Fruit fly (Drosophila melanogaster) whole organism, embryonic: ENCODE results near the gene Sec63.
A peak's percentile ranks its signal among the peaks of the same experiment; 100 is the strongest.

ENCODE experiments used
- Bteb2 ChIP-seq: fragments of 200-800 bp; sonication (Bioruptor generic); optimal IDR thresholded peaks from 2 replicates; lab custom pipeline; 2016; ENCODE audit warnings: missing biosample characterization, missing genetic modification characterization
- CG10462 ChIP-seq: fragments of 200-800 bp; sonication (Bioruptor generic); optimal IDR thresholded peaks from 2 replicates; lab custom pipeline; 2016; ENCODE audit warnings: missing biosample characterization, missing genetic modification characterization
- CG11085 ChIP-seq: fragments of 200-800 bp; sonication (Bioruptor generic); IDR thresholded peaks from 2 replicates; pipeline ENCODE4 v1.3.6; 2022; ENCODE audit warnings: missing biosample characterization, missing genetic modification characterization
- CG11504 ChIP-seq: fragments of 200-800 bp; sonication (Bioruptor generic); optimal IDR thresholded peaks from 3 replicates; lab custom pipeline; 2019; ENCODE audit warnings: missing biosample characterization, mild to moderate bottlenecking, missing genetic modification characterization, moderate library complexity
- CG12236 ChIP-seq: fragments of 200-800 bp; sonication (Bioruptor generic); optimal IDR thresholded peaks from 2 replicates; lab custom pipeline; 2016; ENCODE audit warnings: missing biosample characterization, missing genetic modification characterization
- CG13296 ChIP-seq: fragments of 200-800 bp; sonication (Bioruptor generic); optimal IDR thresholded peaks from 3 replicates; lab custom pipeline; 2018; ENCODE audit warnings: missing biosample characterization, mild to moderate bottlenecking, missing genetic modification characterization
- CG16779 ChIP-seq: fragments of 200-800 bp; sonication (Bioruptor generic); IDR thresholded peaks from 2 replicates; pipeline ENCODE4 v1.3.6; 2022; ENCODE audit warnings: missing biosample characterization, missing genetic modification characterization
- CG18764 ChIP-seq: fragments of 200-800 bp; sonication (Bioruptor generic); optimal IDR thresholded peaks from 3 replicates; lab custom pipeline; 2016; ENCODE audit warnings: missing biosample characterization, missing genetic modification characterization
- CG2712 ChIP-seq: fragments of 200-800 bp; optimal IDR thresholded peaks from 3 replicates; lab custom pipeline; 2019; ENCODE audit warnings: missing biosample characterization, mild to moderate bottlenecking, missing genetic modification characterization, moderate library complexity
- CG34422 ChIP-seq: fragments of 200-800 bp; sonication (Bioruptor generic); IDR thresholded peaks from 3 replicates; pipeline ENCODE4 v1.3.6; 2022; ENCODE audit warnings: missing biosample characterization, missing genetic modification characterization
- CG8089 ChIP-seq: fragments of 200-800 bp; sonication (Bioruptor generic); optimal IDR thresholded peaks from 3 replicates; lab custom pipeline; 2016; ENCODE audit warnings: missing biosample characterization, missing genetic modification characterization
- CG8290 ChIP-seq, 3 experiments: fragments of 200-800 bp; sonication (Bioruptor generic); optimal IDR thresholded peaks; 2 replicates each; lab custom pipeline; 2016 to 2019; ENCODE audit warnings: missing biosample characterization in 3 of 3, missing genetic modification characterization in 3 of 3, mild to moderate bottlenecking in 2 of 3, moderate library complexity in 1 of 3
- CG8388 ChIP-seq: fragments of 200-800 bp; sonication (Bioruptor generic); optimal IDR thresholded peaks from 2 replicates; lab custom pipeline; 2019; ENCODE audit warnings: missing biosample characterization, mild to moderate bottlenecking, missing genetic modification characterization, moderate library complexity
- CG9876 ChIP-seq: fragments of 200-800 bp; sonication (Bioruptor generic); optimal IDR thresholded peaks from 2 replicates; lab custom pipeline; 2016; ENCODE audit warnings: missing biosample characterization, missing genetic modification characterization
- Chrac-16 ChIP-seq: fragments of 200-800 bp; sonication (Bioruptor generic); optimal IDR thresholded peaks from 3 replicates; lab custom pipeline; 2016; ENCODE audit warnings: missing biosample characterization, missing genetic modification characterization
- Deaf1 ChIP-seq: fragments of 200-800 bp; optimal IDR thresholded peaks from 3 replicates; lab custom pipeline; 2019; ENCODE audit warnings: missing biosample characterization, mild to moderate bottlenecking, missing genetic modification characterization, moderate library complexity
- Doc3 ChIP-seq: fragments of 200-800 bp; sonication (Bioruptor generic); IDR thresholded peaks from 3 replicates; pipeline ENCODE4 v1.3.6; 2022; ENCODE audit warnings: missing biosample characterization, missing genetic modification characterization; ENCODE audit not compliant: partially characterized antibody
- Fer1 ChIP-seq: fragments of 200-800 bp; sonication (Bioruptor generic); optimal IDR thresholded peaks from 2 replicates; lab custom pipeline; 2017; ENCODE audit warnings: missing biosample characterization, mild to moderate bottlenecking, missing genetic modification characterization
- HmgD ChIP-seq: fragments of 200-800 bp; sonication (Bioruptor generic); optimal IDR thresholded peaks from 3 replicates; lab custom pipeline; 2016; ENCODE audit warnings: missing biosample characterization, missing genetic modification characterization
- Mad ChIP-seq: fragments of 200-800 bp; sonication (Bioruptor generic); optimal IDR thresholded peaks from 2 replicates; lab custom pipeline; 2016; ENCODE audit warnings: missing biosample characterization, missing genetic modification characterization
- Myb ChIP-seq: fragments of 200-800 bp; sonication (Bioruptor generic); optimal IDR thresholded peaks from 2 replicates; lab custom pipeline; 2016; ENCODE audit warnings: missing biosample characterization, missing genetic modification characterization
- Nf-YA ChIP-seq: fragments of 200-800 bp; sonication (Bioruptor generic); IDR thresholded peaks from 2 replicates; pipeline ENCODE4 v1.3.6; 2022; ENCODE audit warnings: missing biosample characterization, missing genetic modification characterization
- Sox102F ChIP-seq: fragments of 200-800 bp; sonication (Bioruptor generic); optimal IDR thresholded peaks from 2 replicates; lab custom pipeline; 2018; ENCODE audit warnings: missing biosample characterization, mild to moderate bottlenecking, missing genetic modification characterization, moderate library complexity
- bowl ChIP-seq: fragments of 200-800 bp; sonication (Bioruptor generic); IDR thresholded peaks from 2 replicates; pipeline ENCODE4 v1.3.6; 2022; ENCODE audit warnings: missing biosample characterization, missing genetic modification characterization
- ci ChIP-seq: fragments of 200-800 bp; sonication (Bioruptor generic); IDR thresholded peaks from 3 replicates; pipeline ENCODE4 v1.3.6; 2022; ENCODE audit warnings: missing biosample characterization, missing genetic modification characterization
- crol ChIP-seq: fragments of 200-800 bp; sonication (Bioruptor generic); IDR thresholded peaks from 2 replicates; pipeline ENCODE4 v1.3.6; 2022; ENCODE audit warnings: missing biosample characterization, missing genetic modification characterization
- da ChIP-seq: fragments of 200-800 bp; sonication (Bioruptor generic); optimal IDR thresholded peaks from 2 replicates; lab custom pipeline; 2016; ENCODE audit warnings: missing biosample characterization, missing genetic modification characterization
- dimm ChIP-seq: fragments of 200-800 bp; sonication (Bioruptor generic); IDR thresholded peaks from 2 replicates; pipeline ENCODE4 v1.3.6; 2022; ENCODE audit warnings: missing biosample characterization, missing genetic modification characterization
- exex ChIP-seq: fragments of 200-800 bp; sonication (Bioruptor generic); optimal IDR thresholded peaks from 4 replicates; lab custom pipeline; 2018; ENCODE audit warnings: missing biosample characterization, mild to moderate bottlenecking, missing genetic modification characterization, moderate library complexity
- fd102C ChIP-seq: fragments of 200-800 bp; sonication (Bioruptor generic); optimal IDR thresholded peaks from 2 replicates; lab custom pipeline; 2018; ENCODE audit warnings: missing biosample characterization, mild to moderate bottlenecking, missing genetic modification characterization, moderate library complexity
- fd3F ChIP-seq: fragments of 200-800 bp; sonication (Bioruptor generic); optimal IDR thresholded peaks from 2 replicates; lab custom pipeline; 2018; ENCODE audit warnings: missing biosample characterization, mild to moderate bottlenecking, missing genetic modification characterization, moderate library complexity
- fd96Cb ChIP-seq: fragments of 200-800 bp; sonication (Bioruptor generic); optimal IDR thresholded peaks from 2 replicates; lab custom pipeline; 2018; ENCODE audit warnings: missing biosample characterization, mild to moderate bottlenecking, missing genetic modification characterization, moderate library complexity
- ftz-f1 ChIP-seq: fragments of 200-800 bp; sonication (Bioruptor generic); optimal IDR thresholded peaks from 2 replicates; lab custom pipeline; 2016; ENCODE audit warnings: missing biosample characterization, missing genetic modification characterization
- fu2 ChIP-seq: fragments of 200-800 bp; sonication (Bioruptor generic); optimal IDR thresholded peaks from 2 replicates; lab custom pipeline; 2016; ENCODE audit warnings: missing biosample characterization, missing genetic modification characterization
- hbn ChIP-seq: fragments of 200-800 bp; sonication (Bioruptor generic); IDR thresholded peaks from 2 replicates; pipeline ENCODE4 v1.3.6; 2022; ENCODE audit warnings: missing biosample characterization, missing genetic modification characterization; ENCODE audit not compliant: partially characterized antibody
- peb ChIP-seq: fragments of 200-800 bp; sonication (Bioruptor generic); IDR thresholded peaks from 2 replicates; pipeline ENCODE4 v1.3.6; 2022; ENCODE audit warnings: missing biosample characterization, missing genetic modification characterization
- pros ChIP-seq: fragments of 200-800 bp; sonication (Bioruptor generic); optimal IDR thresholded peaks from 3 replicates; lab custom pipeline; 2019; ENCODE audit warnings: missing biosample characterization, mild to moderate bottlenecking, missing genetic modification characterization, moderate library complexity
- psq ChIP-seq: fragments of 200-800 bp; sonication (Bioruptor generic); optimal IDR thresholded peaks from 2 replicates; lab custom pipeline; 2017; ENCODE audit warnings: missing biosample characterization, missing genetic modification characterization
- tll ChIP-seq, 2 experiments: fragments of 200-800 bp in 1 of 2; fragments of >200 bp in 1 of 2; sonication (Bioruptor generic) in 1 of 2; optimal IDR thresholded peaks; 2 replicates each; lab custom pipeline; 2017 to 2019; ENCODE audit warnings: missing biosample characterization in 2 of 2, missing genetic modification characterization in 2 of 2, mild to moderate bottlenecking in 1 of 2, moderate library complexity in 1 of 2
- tx ChIP-seq: fragments of 200-800 bp; sonication (Bioruptor generic); optimal IDR thresholded peaks from 2 replicates; lab custom pipeline; 2016; ENCODE audit warnings: missing biosample characterization, missing genetic modification characterization
- usp ChIP-seq: fragments of >200 bp; optimal IDR thresholded peaks from 2 replicates; lab custom pipeline; 2017; ENCODE audit warnings: missing biosample characterization, missing genetic modification characterization
- zf30C ChIP-seq: fragments of 200-800 bp; sonication (Bioruptor generic); optimal IDR thresholded peaks from 3 replicates; lab custom pipeline; 2018; ENCODE audit warnings: missing biosample characterization, mild to moderate bottlenecking, missing genetic modification characterization

Gene Sec63

dm6 chr3L:7328567-7329253 is 31.7 kb upstream of the Sec63 start, which contains the start of the genes mrva, CG42307 and mus312 (continued):
- no peak for TF ChIP-seq fd102C (GFP tag; lab: Kevin White, UChicago)
- no peak for TF ChIP-seq bowl
- peak; percentile 35 for TF ChIP-seq CG8089 (GFP tag; lab: Kevin White, UChicago)
- TF ChIP-seq hbn (GFP tag; lab: Robert Waterston, UW) = no peak; the same call in 1 of the 2 replicates
- TF ChIP-seq CG9876 = peak; percentile 5
- TF ChIP-seq dimm (GFP tag; lab: Robert Waterston, UW) = no peak
- no peak for TF ChIP-seq usp (GFP tag; lab: Kevin White, UChicago)
- peak; percentile 95 for TF ChIP-seq CG2712
- peak; percentile 86 for TF ChIP-seq CG34422 (GFP tag; lab: Robert Waterston, UW)
- TF ChIP-seq peb (GFP tag; lab: Robert Waterston, UW) = peak; percentile 49; the same call in 1 of the 2 replicates
- TF ChIP-seq zf30C (GFP tag; lab: Kevin White, UChicago) = peak; percentile 42
- peak; percentile 72 for TF ChIP-seq CG10462 (GFP tag; lab: Kevin White, UChicago)
- peak; percentile 71 for TF ChIP-seq CG11085 (GFP tag; lab: Robert Waterston, UW)
- no peak for TF ChIP-seq ftz-f1
- TF ChIP-seq Myb (GFP tag; lab: Kevin White, UChicago) = peak; percentile 1
- peak; percentile 89 for TF ChIP-seq Fer1 (GFP tag; lab: Kevin White, UChicago)
- TF ChIP-seq fd96Cb (tag; lab: Kevin White, UChicago) = peak; percentile 85
- TF ChIP-seq Nf-YA (GFP tag; lab: Robert Waterston, UW) = peak; percentile 46; the same call in 1 of the 2 replicates
- TF ChIP-seq CG18764 (GFP tag; lab: Kevin White, UChicago) = peak; percentile 83
- TF ChIP-seq CG13296 (GFP tag; lab: Kevin White, UChicago) = peak; percentile 92
- no peak for TF ChIP-seq tx
- no peak for TF ChIP-seq HmgD (GFP tag; lab: Kevin White, UChicago)
- TF ChIP-seq fu2 (GFP tag; lab: Kevin White, UChicago) = peak; percentile 39
- TF ChIP-seq CG16779 = no peak
- TF ChIP-seq pros (GFP tag; lab: Kevin White, UChicago) = peak; percentile 33
- TF ChIP-seq psq (GFP tag; lab: Kevin White, UChicago) = peak; percentile 68
- TF ChIP-seq Chrac-16 = peak; percentile 78
- peak; percentile 88 for TF ChIP-seq CG8388 (GFP tag; lab: Kevin White, UChicago)
- TF ChIP-seq tll (GFP tag; optimal IDR thresholded peaks at IDR 0.05; lab: Kevin White, UChicago) = peak in 1 of 2 experiments; percentile 17
- peak; percentile 91 for TF ChIP-seq CG11504
- TF ChIP-seq exex (tag; lab: Kevin White, UChicago) = peak; percentile 93
- no peak for TF ChIP-seq da (GFP tag; lab: Kevin White, UChicago)
- TF ChIP-seq CG12236 (GFP tag; lab: Kevin White, UChicago) = no peak
- peak; percentile 66 for TF ChIP-seq CG8290 (GFP tag; optimal IDR thresholded peaks at IDR 0.05; lab: Kevin White, UChicago)
- no peak for TF ChIP-seq CG8290 (tag; optimal IDR thresholded peaks at IDR 0.05; lab: Kevin White, UChicago)
- TF ChIP-seq Deaf1 = no peak
- peak; percentile 41 for TF ChIP-seq Mad (GFP tag; lab: Kevin White, UChicago)
- TF ChIP-seq Bteb2 = peak; percentile 14
- no peak for TF ChIP-seq crol
- no peak for TF ChIP-seq Sox102F
- TF ChIP-seq fd3F = peak; percentile 93
- no peak for TF ChIP-seq Doc3 (GFP tag; lab: Robert Waterston, UW)
- TF ChIP-seq ci (GFP tag; lab: Robert Waterston, UW) = peak; percentile 70; the same call in 2 of the 3 replicates
